Worm (Caenorhabditis elegans): ENCODE measurements around the gene ZK669.3.

ZK669.3 gene

DNA sequence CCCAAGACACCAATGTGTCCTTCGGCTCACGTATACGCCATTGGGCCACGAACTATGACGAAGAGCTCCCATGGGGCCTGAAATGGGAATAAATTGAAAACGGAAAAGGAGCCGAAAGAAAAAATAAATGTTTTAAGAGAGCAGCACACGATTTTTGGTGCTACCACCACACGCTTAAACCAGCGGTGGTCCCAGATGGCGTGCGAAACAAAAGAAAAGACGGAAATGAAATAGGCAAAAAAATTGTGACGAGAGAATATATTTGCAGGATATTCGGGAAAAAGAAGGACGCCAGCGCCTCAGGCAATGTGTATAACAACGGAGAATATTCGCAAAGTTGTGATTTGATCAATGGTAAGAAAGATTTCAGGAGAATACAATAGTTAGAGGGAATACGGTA, 46.0 kb downstream of the ZK669.3 start:
- TF ChIP-seq ceh-9 (tag; optimal IDR thresholded peaks at IDR 0.05) (no peak), nhr-232 (tag; optimal IDR thresholded peaks at IDR 0.05) (no peak), hlh-6 (tag; optimal IDR thresholded peaks at IDR 0.05) (no peak), F13H6.1 (tag; optimal IDR thresholded peaks at IDR 0.05) (no peak), fkh-10 (GFP tag; optimal IDR thresholded peaks at IDR 0.05) (no peak), elt-4 (tag; optimal IDR thresholded peaks at IDR 0.05) (no peak), tbx-7 (tag; optimal IDR thresholded peaks at IDR 0.05) (no peak), ceh-30 (tag; optimal IDR thresholded peaks at IDR 0.05) (no peak), mec-3 (tag; optimal IDR thresholded peaks at IDR 0.05; ENCODE audit: borderline replicate concordance) (no peak)

ce11 chrII:7990192-7990591, 49.2 kb downstream of the ZK669.3 start:
- TF ChIP-seq pat-9 (tag; optimal IDR thresholded peaks at IDR 0.05) (no peak), pqm-1 (tag; optimal IDR thresholded peaks at IDR 0.05) (no peak), unc-42 (tag; optimal IDR thresholded peaks at IDR 0.05) (peak; percentile 69)

DNA sequence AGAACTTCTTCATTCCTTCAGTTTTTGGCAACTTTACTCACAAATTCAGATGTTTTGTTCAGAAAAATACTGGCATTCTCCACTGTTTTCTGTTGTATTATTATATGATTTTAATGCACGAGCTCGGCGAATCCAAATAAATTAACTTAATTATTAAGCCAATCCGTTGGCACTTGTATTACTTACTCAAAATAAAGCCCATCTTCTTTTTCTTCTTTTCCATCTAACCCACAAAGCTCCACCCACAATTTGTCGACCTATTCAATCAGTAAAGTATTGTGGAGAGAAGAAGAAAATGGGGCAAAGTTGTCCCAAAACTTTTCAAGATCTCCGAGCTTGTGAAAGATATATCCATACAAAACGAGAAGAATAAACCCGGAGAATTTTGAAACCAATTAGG, 50.3 kb downstream of the ZK669.3 start:
- TF ChIP-seq T23F11.4 (GFP tag; optimal IDR thresholded peaks at IDR 0.05) (no peak), tbx-7 (tag; optimal IDR thresholded peaks at IDR 0.05) (no peak), pqm-1 (tag; optimal IDR thresholded peaks at IDR 0.05) (no peak), unc-42 (tag; optimal IDR thresholded peaks at IDR 0.05) (peak; percentile 71), dve-1 (tag; optimal IDR thresholded peaks at IDR 0.05) (no peak), ceh-18 (tag; optimal IDR thresholded peaks at IDR 0.05) (no peak), nhr-232 (tag; optimal IDR thresholded peaks at IDR 0.05) (no peak)

Measured in whole organism, late embryonic.